Fruit fly (Drosophila melanogaster) whole organism, wandering third instar larva: ENCODE data around the gene Mdh2.
A peak's percentile ranks its signal among the peaks of the same experiment; 100 is the strongest.

ENCODE experiments used
- Abd-B ChIP-seq: fragments of >200 bp; optimal IDR thresholded peaks from 2 replicates; lab custom pipeline; 2017; ENCODE audit warnings: missing biosample characterization, missing genetic modification characterization
- CG32264 ChIP-seq: fragments of 200-800 bp; sonication (Bioruptor generic); optimal IDR thresholded peaks from 2 replicates; lab custom pipeline; 2016; ENCODE audit warnings: missing biosample characterization, missing genetic modification characterization
- CG9705 ChIP-seq: fragments of 200-800 bp; sonication (Bioruptor generic); optimal IDR thresholded peaks from 2 replicates; lab custom pipeline; 2018; ENCODE audit warnings: missing biosample characterization, mild to moderate bottlenecking, missing genetic modification characterization
- CrebA ChIP-seq: fragments of 200-800 bp; sonication (Bioruptor generic); optimal IDR thresholded peaks from 2 replicates; lab custom pipeline; 2016; ENCODE audit warnings: missing biosample characterization, mild to moderate bottlenecking, missing genetic modification characterization, borderline replicate concordance
- Dfd ChIP-seq: fragments of >200 bp; optimal IDR thresholded peaks from 2 replicates; lab custom pipeline; 2017; ENCODE audit warnings: missing biosample characterization, missing genetic modification characterization
- Dif ChIP-seq: fragments of 200-275, 200-300 bp; sonication (Bioruptor generic); optimal IDR thresholded peaks from 2 replicates; lab custom pipeline; 2018; ENCODE audit warnings: missing biosample characterization, missing genetic modification characterization; ENCODE audit not compliant: partially characterized antibody
- GATAd ChIP-seq: sonication (Bioruptor generic); optimal IDR thresholded peaks from 2 replicates; lab custom pipeline; 2016; ENCODE audit warnings: missing biosample characterization, missing genetic modification characterization
- HLH106 ChIP-seq: fragments of 200-800 bp; optimal IDR thresholded peaks from 3 replicates; lab custom pipeline; 2019; ENCODE audit warnings: missing biosample characterization, mild to moderate bottlenecking, missing genetic modification characterization, moderate library complexity
- Hnf4 ChIP-seq: fragments of 200-800 bp; sonication (Bioruptor generic); optimal IDR thresholded peaks from 2 replicates; lab custom pipeline; 2016; ENCODE audit warnings: missing biosample characterization, mild to moderate bottlenecking, missing genetic modification characterization
- Hr78 ChIP-seq: fragments of >200 bp; optimal IDR thresholded peaks from 2 replicates; lab custom pipeline; 2017; ENCODE audit warnings: missing biosample characterization, missing genetic modification characterization
- Hr83 ChIP-seq: fragments of 200-300 bp; sonication (Bioruptor generic); optimal IDR thresholded peaks from 2 replicates; lab custom pipeline; 2016; ENCODE audit warnings: missing biosample characterization, mild to moderate bottlenecking, missing genetic modification characterization, moderate library complexity; ENCODE audit not compliant: poor library complexity, severe bottlenecking
- Jra ChIP-seq: sonication (Bioruptor generic); optimal IDR thresholded peaks from 2 replicates; lab custom pipeline; 2016; ENCODE audit warnings: missing biosample characterization, missing genetic modification characterization
- Mio ChIP-seq: sonication (Bioruptor generic); optimal IDR thresholded peaks from 2 replicates; lab custom pipeline; 2016; ENCODE audit warnings: missing biosample characterization, missing genetic modification characterization
- Myc ChIP-seq: fragments of >200 bp; optimal IDR thresholded peaks from 2 replicates; lab custom pipeline; 2017
- N ChIP-seq: fragments of >200 bp; optimal IDR thresholded peaks from 2 replicates; lab custom pipeline; 2018; ENCODE audit warnings: missing biosample characterization, missing external identifiers, missing genetic modification characterization
- OdsH ChIP-seq: fragments of 200-800 bp; sonication (Bioruptor generic); optimal IDR thresholded peaks from 2 replicates; lab custom pipeline; 2016; ENCODE audit warnings: missing biosample characterization, mild to moderate bottlenecking, missing genetic modification characterization
- Rel ChIP-seq, 2 experiments: fragments of 200-800 bp; sonication (Bioruptor generic) in 1 of 2; optimal IDR thresholded peaks; 2 replicates in 1 of 2; 3 replicates in 1 of 2; lab custom pipeline; 2016 to 2019; ENCODE audit warnings: mild to moderate bottlenecking in 2 of 2, missing biosample characterization in 2 of 2, missing genetic modification characterization in 2 of 2, moderate library complexity in 1 of 2
- Sp1 ChIP-seq: fragments of 200-800 bp; sonication (Bioruptor generic); optimal IDR thresholded peaks from 3 replicates; lab custom pipeline; 2019; ENCODE audit warnings: missing biosample characterization, mild to moderate bottlenecking, missing genetic modification characterization, moderate library complexity
- Vsx2 ChIP-seq: fragments of 200-300, 225-300 bp; sonication (Bioruptor generic); optimal IDR thresholded peaks from 2 replicates; lab custom pipeline; 2018; ENCODE audit warnings: missing biosample characterization, missing genetic modification characterization; ENCODE audit not compliant: partially characterized antibody
- br ChIP-seq: fragments of 200-800 bp; sonication (Bioruptor generic); optimal IDR thresholded peaks from 2 replicates; lab custom pipeline; 2016; ENCODE audit warnings: missing biosample characterization, missing genetic modification characterization
- brk ChIP-seq: fragments of 200-800 bp; sonication (Bioruptor generic); optimal IDR thresholded peaks from 2 replicates; lab custom pipeline; 2016; ENCODE audit warnings: missing biosample characterization, mild to moderate bottlenecking, missing genetic modification characterization
- dl ChIP-seq, 2 experiments: fragments of 175-275, 200-275 bp in 1 of 2; fragments of 200-275 bp in 1 of 2; sonication (Bioruptor generic); optimal IDR thresholded peaks; lab custom pipeline; 2018; ENCODE audit warnings: mild to moderate bottlenecking in 2 of 2, missing biosample characterization in 2 of 2, missing genetic modification characterization in 2 of 2, moderate library complexity in 2 of 2; ENCODE audit not compliant: partially characterized antibody in 2 of 2, insufficient read depth in 1 of 2
- dmrt93B ChIP-seq: fragments of 200-800 bp; sonication (Bioruptor generic); optimal IDR thresholded peaks from 2 replicates; lab custom pipeline; 2018; ENCODE audit warnings: missing biosample characterization, mild to moderate bottlenecking, missing genetic modification characterization
- dsf ChIP-seq: sonication (Bioruptor generic); optimal IDR thresholded peaks from 2 replicates; lab custom pipeline; 2016; ENCODE audit warnings: missing biosample characterization, missing genetic modification characterization, borderline replicate concordance
- ey ChIP-seq: fragments of 200-800 bp; sonication (Bioruptor generic); optimal IDR thresholded peaks from 2 replicates; lab custom pipeline; 2016; ENCODE audit warnings: missing biosample characterization, missing genetic modification characterization
- foxo ChIP-seq, 2 experiments: fragments of 200-800 bp; sonication (Bioruptor generic); optimal IDR thresholded peaks; 2 replicates in 1 of 2; 3 replicates in 1 of 2; lab custom pipeline; 2016 to 2017; ENCODE audit warnings: missing biosample characterization in 2 of 2, missing genetic modification characterization in 2 of 2
- fru ChIP-seq: fragments of 200-800 bp; sonication (Bioruptor generic); optimal IDR thresholded peaks from 3 replicates; lab custom pipeline; 2016; ENCODE audit warnings: missing biosample characterization, mild to moderate bottlenecking, missing genetic modification characterization
- h ChIP-seq: fragments of 200-800 bp; sonication (Bioruptor generic); optimal IDR thresholded peaks from 3 replicates; lab custom pipeline; 2016; ENCODE audit warnings: missing biosample characterization, mild to moderate bottlenecking, missing genetic modification characterization
- jim ChIP-seq: fragments of 175-275, 200-325 bp; sonication (Bioruptor generic); optimal IDR thresholded peaks from 2 replicates; lab custom pipeline; 2016; ENCODE audit warnings: missing biosample characterization, mild to moderate bottlenecking, missing genetic modification characterization
- lola ChIP-seq: fragments of >200 bp; optimal IDR thresholded peaks from 2 replicates; lab custom pipeline; 2017; ENCODE audit warnings: missing biosample characterization, missing genetic modification characterization
- pan ChIP-seq: fragments of >200 bp; optimal IDR thresholded peaks from 2 replicates; lab custom pipeline; 2017
- psq ChIP-seq: fragments of 200-800 bp; sonication (Bioruptor generic); optimal IDR thresholded peaks from 3 replicates; lab custom pipeline; 2017; ENCODE audit warnings: missing biosample characterization, mild to moderate bottlenecking, missing genetic modification characterization, moderate library complexity
- rgr ChIP-seq: fragments of 200-800 bp; sonication (Bioruptor generic); optimal IDR thresholded peaks from 3 replicates; lab custom pipeline; 2016; ENCODE audit warnings: missing biosample characterization, mild to moderate bottlenecking, missing genetic modification characterization
- sage ChIP-seq: fragments of 200-800 bp; sonication (Bioruptor generic); optimal IDR thresholded peaks from 2 replicates; lab custom pipeline; 2016; ENCODE audit warnings: missing biosample characterization, mild to moderate bottlenecking, missing genetic modification characterization
- sv ChIP-seq: fragments of 200-800 bp; sonication (Bioruptor generic); optimal IDR thresholded peaks from 3 replicates; lab custom pipeline; 2016; ENCODE audit warnings: missing biosample characterization, missing genetic modification characterization
- tai ChIP-seq: sonication (Bioruptor generic); optimal IDR thresholded peaks from 2 replicates; lab custom pipeline; 2016; ENCODE audit warnings: missing biosample characterization, missing genetic modification characterization
- usp ChIP-seq: fragments of >200 bp; optimal IDR thresholded peaks from 2 replicates; lab custom pipeline; 2017; ENCODE audit warnings: missing biosample characterization, missing genetic modification characterization
- woc ChIP-seq: sonication (Bioruptor generic); optimal IDR thresholded peaks from 2 replicates; lab custom pipeline; 2016; ENCODE audit warnings: missing biosample characterization, mild to moderate bottlenecking, missing genetic modification characterization

Mdh2 gene

dm6 chr3R:18215900-18216299, 10.3 kb upstream of the Mdh2 start, which contains the start of gene CG14314:
CG14314 (plus strand) TSS chr3R:18216142.
- TF ChIP-seq Sp1, result no peak
- no peak for TF ChIP-seq dsf (GFP tag; lab: Kevin White, UChicago)
- no peak for TF ChIP-seq Myc (lab: Kevin White, UChicago)
- no peak for TF ChIP-seq sage (GFP tag; lab: Kevin White, UChicago)
- no peak for TF ChIP-seq brk
- TF ChIP-seq br, result no peak
- no peak for TF ChIP-seq Jra
- no peak for TF ChIP-seq foxo (GFP tag; optimal IDR thresholded peaks at IDR 0.05; lab: Kevin White, UChicago)
- TF ChIP-seq sv (GFP tag; lab: Kevin White, UChicago), result no peak
- TF ChIP-seq CG9705 (GFP tag; lab: Kevin White, UChicago), result no peak
- TF ChIP-seq N (GFP tag; lab: Kevin White, UChicago), result no peak

- TF ChIP-seq Jra (peak; percentile 96), CG9705 (GFP tag; lab: Kevin White, UChicago) (peak; percentile 89), Abd-B (no peak), Myc (lab: Kevin White, UChicago) (no peak), br (peak; percentile 95), OdsH (peak; percentile 98), N (GFP tag; lab: Kevin White, UChicago) (no peak), Sp1 (peak; percentile 98), dl (GFP tag; optimal IDR thresholded peaks at IDR 0.05; lab: Kevin White, UChicago; ENCODE audit: insufficient read depth in 1 of 2, partially characterized antibody in 2 of 2) (no peak), sv (GFP tag; lab: Kevin White, UChicago) (peak; percentile 95), Rel (GFP tag; optimal IDR thresholded peaks at IDR 0.05; lab: Kevin White, UChicago) (no peak), Rel (tag; optimal IDR thresholded peaks at IDR 0.05; lab: Kevin White, UChicago) (peak; percentile 81), CG32264 (GFP tag; lab: Kevin White, UChicago) (peak; percentile 79), Dfd (no peak), Hnf4 (peak; percentile 97), woc (GFP tag; lab: Kevin White, UChicago) (peak; percentile 94), HLH106 (tag; lab: Kevin White, UChicago) (peak; percentile 98), dsf (GFP tag; lab: Kevin White, UChicago) (peak; percentile 94), lola (GFP tag; lab: Kevin White, UChicago) (no peak), Vsx2 (GFP tag; lab: Kevin White, UChicago) (no peak), Mio (GFP tag; lab: Kevin White, UChicago) (peak; percentile 75), ey (GFP tag; lab: Kevin White, UChicago) (peak; percentile 96), usp (GFP tag; lab: Kevin White, UChicago) (no peak), Hr78 (GFP tag; lab: Kevin White, UChicago) (no peak), brk (no peak), GATAd (GFP tag; lab: Kevin White, UChicago) (peak; percentile 88), Dif (GFP tag; lab: Kevin White, UChicago) (no peak), jim (GFP tag; lab: Kevin White, UChicago) (peak; percentile 35), rgr (GFP tag; lab: Kevin White, UChicago) (peak; percentile 98), Hr83 (GFP tag; lab: Kevin White, UChicago) (no peak), dmrt93B (GFP tag; lab: Kevin White, UChicago) (peak; percentile 92), foxo (GFP tag; optimal IDR thresholded peaks at IDR 0.05; lab: Kevin White, UChicago) (peak; percentile 49 to 98), psq (GFP tag; lab: Kevin White, UChicago) (peak; percentile 95), pan (lab: Kevin White, UChicago) (no peak), CrebA (GFP tag; lab: Kevin White, UChicago) (no peak), fru (GFP tag; lab: Kevin White, UChicago) (peak; percentile 98), sage (GFP tag; lab: Kevin White, UChicago) (no peak), tai (GFP tag; lab: Kevin White, UChicago) (no peak), h (GFP tag; lab: Kevin White, UChicago) (peak; percentile 98)
Measured at dm6 chr3R:18220211-18220749, 5.9 kb upstream of the Mdh2 start, which contains the start of the genes CG7988 and CG7183. CG7988 (plus strand) TSS chr3R:18220526. CG7183 (minus strand) TSS chr3R:18220699.
